Worm (Caenorhabditis elegans) whole organism, mixed stage, embryonic: Measurements from ENCODE around the gene T04A8.13.

ENCODE experiments used
- elt-3 ChIP-seq: fragments of 150-350 bp; optimal IDR thresholded peaks from 2 replicates; lab custom pipeline; 2014; ENCODE audit warnings: missing biosample characterization, missing genetic modification characterization
- lin-13 ChIP-seq: fragments of 150-350 bp; optimal IDR thresholded peaks from 2 replicates; lab custom pipeline; 2014; ENCODE audit warnings: missing biosample characterization, missing genetic modification characterization
- lsy-2 ChIP-seq: fragments of 150-350 bp; optimal IDR thresholded peaks from 2 replicates; lab custom pipeline; 2014; ENCODE audit warnings: missing biosample characterization, missing genetic modification characterization
- mep-1 ChIP-seq: fragments of 150-350 bp; optimal IDR thresholded peaks from 2 replicates; lab custom pipeline; 2017; ENCODE audit warnings: missing biosample characterization, missing genetic modification reagents, missing genetic modification characterization, inconsistent platforms
- nhr-12 ChIP-seq: fragments of 150-350 bp; optimal IDR thresholded peaks from 2 replicates; lab custom pipeline; 2014; ENCODE audit warnings: missing biosample characterization, missing genetic modification characterization
- nhr-76 ChIP-seq: sonication (generic microtip); optimal IDR thresholded peaks from 2 replicates; lab custom pipeline; 2017; ENCODE audit warnings: missing biosample characterization, missing genetic modification characterization
- pha-4 ChIP-seq: fragments of 150-350 bp; optimal IDR thresholded peaks from 2 replicates; lab custom pipeline; 2018; ENCODE audit warnings: missing biosample characterization, missing genetic modification reagents, missing genetic modification characterization
- unc-62 ChIP-seq: fragments of 150-350 bp; optimal IDR thresholded peaks from 2 replicates; lab custom pipeline; 2014; ENCODE audit warnings: missing biosample characterization, missing genetic modification reagents, missing genetic modification characterization
- ztf-11 ChIP-seq: fragments of 150-350 bp; optimal IDR thresholded peaks from 2 replicates; lab custom pipeline; 2014; ENCODE audit warnings: missing biosample characterization, missing genetic modification characterization

DNA sequence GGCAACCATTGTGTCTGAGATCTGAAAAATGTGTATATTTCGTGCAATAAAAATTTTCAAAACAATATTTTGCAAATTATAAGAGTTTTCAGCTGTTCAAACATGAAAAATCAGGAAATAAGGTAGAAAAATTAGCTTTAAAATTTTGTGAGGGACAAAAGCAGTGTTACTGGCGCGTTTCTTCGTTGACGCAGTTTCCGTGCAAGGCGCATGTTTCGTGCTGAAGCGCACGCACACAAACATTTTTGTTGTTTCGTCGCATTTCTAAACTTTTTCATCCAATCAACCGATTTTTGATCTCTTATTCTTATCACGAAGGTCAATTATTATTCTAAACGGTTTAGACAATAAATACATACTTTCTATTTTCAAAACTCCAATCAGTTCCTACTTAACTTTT is 13.5 kb upstream of the T04A8.13 start, which contains the start of gene nifk-1:
- TF ChIP-seq unc-62 (GFP tag; lab: Kevin White, UChicago) (no peak), nhr-12 (no peak), lin-13 (tag; lab: Kevin White, UChicago) (no peak), ztf-11 (tag; lab: Kevin White, UChicago) (no peak), nhr-76 (no peak), elt-3 (no peak), mep-1 (tag; lab: Kevin White, UChicago) (peak; percentile 74), pha-4 (no peak), lsy-2 (tag; lab: Kevin White, UChicago) (peak; percentile 55)
